Worm (Caenorhabditis elegans) whole organism, young adult: ENCODE results near the gene F47D12.3.

Experiments used
- B0336.3 ChIP-seq: fragments of 200-800 bp; sonication (Bioruptor generic); IDR thresholded peaks from 2 replicates; pipeline ENCODE4 v1.3.6; 2022; ENCODE audit warnings: missing genetic modification characterization, missing compliant biosample characterization
- D2030.7 ChIP-seq: fragments of 200-800 bp; sonication (Bioruptor generic); IDR thresholded peaks from 2 replicates; pipeline ENCODE4 v1.3.6; 2022; ENCODE audit warnings: missing genetic modification reagents, missing genetic modification characterization, missing compliant biosample characterization
- F22D6.2 ChIP-seq: sonication (generic microtip); optimal IDR thresholded peaks from 2 replicates; lab custom pipeline; 2016; ENCODE audit warnings: mild to moderate bottlenecking, missing genetic modification characterization, missing compliant biosample characterization
- F57C9.4 ChIP-seq: sonication (generic microtip); optimal IDR thresholded peaks from 2 replicates; lab custom pipeline; 2017; ENCODE audit warnings: mild to moderate bottlenecking, missing genetic modification characterization, missing compliant biosample characterization
- K12H6.12 ChIP-seq: fragments of 200-800 bp; sonication (Bioruptor generic); optimal IDR thresholded peaks from 2 replicates; lab custom pipeline; 2018; ENCODE audit warnings: mild to moderate bottlenecking, missing genetic modification characterization, missing compliant biosample characterization
- T07F8.4 ChIP-seq: sonication (generic microtip); optimal IDR thresholded peaks from 2 replicates; lab custom pipeline; 2016; ENCODE audit warnings: mild to moderate bottlenecking, missing genetic modification characterization, moderate library complexity, missing compliant biosample characterization
- Y67H2A.10 ChIP-seq: fragments of 200-800 bp; sonication (Bioruptor generic); conservative IDR thresholded peaks from 2 replicates; pipeline ENCODE4 v1.3.6; 2022; ENCODE audit warnings: missing genetic modification reagents, missing genetic modification characterization, missing compliant biosample characterization
- Y79H2A.3 ChIP-seq: fragments of 200-800 bp; sonication (Bioruptor generic); conservative IDR thresholded peaks from 2 replicates; pipeline ENCODE4 v1.3.6; 2022; ENCODE audit warnings: missing genetic modification reagents, missing genetic modification characterization, missing compliant biosample characterization
- Y95B8A.8 ChIP-seq: fragments of 200-800 bp; sonication (Bioruptor generic); IDR thresholded peaks from 2 replicates; pipeline ENCODE4 v1.3.6; 2022; ENCODE audit warnings: missing genetic modification reagents, missing genetic modification characterization, missing compliant biosample characterization
- aptf-3 ChIP-seq: fragments of 200-800 bp; sonication (Bioruptor generic); IDR thresholded peaks from 2 replicates; pipeline ENCODE4 v1.3.6; 2022; ENCODE audit warnings: missing genetic modification characterization, missing compliant biosample characterization
- attf-3 ChIP-seq: fragments of 200-800 bp; sonication (Bioruptor generic); conservative IDR thresholded peaks from 2 replicates; pipeline ENCODE4 v1.3.6; 2022; ENCODE audit warnings: missing genetic modification reagents, missing genetic modification characterization, missing compliant biosample characterization
- attf-6 ChIP-seq: fragments of 200-800 bp; sonication (Bioruptor generic); IDR thresholded peaks from 2 replicates; pipeline ENCODE4 v1.3.6; 2022; ENCODE audit warnings: missing genetic modification reagents, missing genetic modification characterization, missing compliant biosample characterization
- cebp-1 ChIP-seq, 2 experiments: fragments of 200-800 bp in 1 of 2; sonication (Bioruptor generic) in 1 of 2; sonication (generic microtip) in 1 of 2; IDR thresholded peaks in 1 of 2; optimal IDR thresholded peaks in 1 of 2; 2 replicates each; pipeline versions ENCODE4 v1.3.6 to Lab custom; 2017 to 2022; ENCODE audit warnings: missing compliant biosample characterization in 2 of 2, missing genetic modification characterization in 2 of 2, mild to moderate bottlenecking in 1 of 2, missing genetic modification reagents in 1 of 2, moderate library complexity in 1 of 2
- ceh-40 ChIP-seq: fragments of 200-800 bp; sonication (Bioruptor generic); IDR thresholded peaks from 2 replicates; pipeline ENCODE4 v1.3.6; 2022; ENCODE audit warnings: missing genetic modification characterization, missing compliant biosample characterization
- ceh-91 ChIP-seq: fragments of 200-800 bp; sonication (Bioruptor generic); IDR thresholded peaks from 2 replicates; pipeline ENCODE4 v1.3.6; 2022; ENCODE audit warnings: missing genetic modification reagents, missing genetic modification characterization, missing compliant biosample characterization
- ekl-4 ChIP-seq: fragments of 200-800 bp; sonication (Bioruptor generic); IDR thresholded peaks from 2 replicates; pipeline ENCODE4 v1.3.6; 2022; ENCODE audit warnings: missing genetic modification reagents, missing genetic modification characterization, missing compliant biosample characterization
- ets-4 ChIP-seq: fragments of 200-800 bp; sonication (Bioruptor generic); optimal IDR thresholded peaks from 2 replicates; lab custom pipeline; 2018; ENCODE audit warnings: mild to moderate bottlenecking, missing genetic modification characterization, missing compliant biosample characterization
- him-1 ChIP-seq: sonication (generic microtip); optimal IDR thresholded peaks from 2 replicates; lab custom pipeline; 2016; ENCODE audit warnings: missing genotype, missing genetic modification reagents, missing genetic modification characterization, missing compliant biosample characterization
- hlh-12 ChIP-seq: sonication (generic microtip); optimal IDR thresholded peaks from 2 replicates; lab custom pipeline; 2016; ENCODE audit warnings: missing genetic modification characterization, missing compliant biosample characterization
- hrde-1 ChIP-seq: sonication (generic microtip); optimal IDR thresholded peaks from 2 replicates; lab custom pipeline; 2016; ENCODE audit warnings: missing genetic modification characterization, mild to moderate bottlenecking, missing compliant biosample characterization, moderate library complexity, missing genotype, missing genetic modification reagents, borderline replicate concordance
- lag-1 ChIP-seq: fragments of 200-800 bp; sonication (Bioruptor generic); IDR thresholded peaks from 2 replicates; pipeline ENCODE4 v1.3.6; 2022; ENCODE audit warnings: missing genetic modification reagents, missing genetic modification characterization, missing compliant biosample characterization
- let-607 ChIP-seq, 2 experiments: fragments of 200-800 bp in 1 of 2; sonication (Bioruptor generic) in 1 of 2; sonication (generic microtip) in 1 of 2; optimal IDR thresholded peaks; 2 replicates each; lab custom pipeline; 2016 to 2018; ENCODE audit warnings: mild to moderate bottlenecking in 2 of 2, missing compliant biosample characterization in 2 of 2, missing genetic modification characterization in 2 of 2, moderate library complexity in 2 of 2, missing genotype in 1 of 2
- lin-26 ChIP-seq: fragments of 200-800 bp; sonication (Bioruptor generic); IDR thresholded peaks from 2 replicates; pipeline ENCODE4 v1.3.6; 2022; ENCODE audit warnings: missing genetic modification reagents, missing genetic modification characterization, missing compliant biosample characterization
- lsy-27 ChIP-seq: sonication (generic microtip); optimal IDR thresholded peaks from 2 replicates; lab custom pipeline; 2017; ENCODE audit warnings: missing genetic modification characterization, mild to moderate bottlenecking, missing compliant biosample characterization, antibody characterized with exemption, missing genotype, borderline replicate concordance; ENCODE audit not compliant: insufficient read depth
- madf-8 ChIP-seq: fragments of 200-800 bp; sonication (Bioruptor generic); conservative IDR thresholded peaks from 2 replicates; pipeline ENCODE4 v1.3.6; 2022; ENCODE audit warnings: missing genetic modification reagents, missing genetic modification characterization, missing compliant biosample characterization
- mel-28 ChIP-seq: sonication (generic microtip); optimal IDR thresholded peaks from 2 replicates; lab custom pipeline; 2016; ENCODE audit warnings: borderline replicate concordance, mild to moderate bottlenecking, missing genetic modification characterization, missing compliant biosample characterization
- pbrm-1 ChIP-seq: fragments of 200-800 bp; sonication (Bioruptor generic); IDR thresholded peaks from 2 replicates; pipeline ENCODE4 v1.3.6; 2022; ENCODE audit warnings: missing genetic modification reagents, missing genetic modification characterization, missing compliant biosample characterization
- rcor-1 ChIP-seq: fragments of 200-800 bp; sonication (Bioruptor generic); IDR thresholded peaks from 2 replicates; pipeline ENCODE4 v1.3.6; 2022; ENCODE audit warnings: missing genetic modification reagents, missing genetic modification characterization, missing compliant biosample characterization
- snpc-1.1 ChIP-seq: sonication (generic microtip); optimal IDR thresholded peaks from 2 replicates; lab custom pipeline; 2017; ENCODE audit warnings: missing genetic modification characterization, mild to moderate bottlenecking, missing compliant biosample characterization, antibody characterized with exemption, moderate library complexity, missing genotype, missing genetic modification reagents; ENCODE audit not compliant: insufficient read depth
- snpc-4 ChIP-seq, 5 experiments: fragments of 150-350 bp in 1 of 5; sonication (generic microtip) in 4 of 5; optimal IDR thresholded peaks; 2 replicates each; lab custom pipeline; 2014 to 2018; ENCODE audit warnings: missing genetic modification characterization in 5 of 5, missing biosample characterization in 3 of 5, antibody characterized with exemption in 2 of 5, mild to moderate bottlenecking in 2 of 5, missing compliant biosample characterization in 2 of 5, missing genotype in 2 of 5, moderate library complexity in 2 of 5, missing genetic modification reagents in 1 of 5
- unc-62 ChIP-seq: fragments of 150-350 bp; optimal IDR thresholded peaks from 2 replicates; lab custom pipeline; 2014; ENCODE audit warnings: missing biosample characterization, missing genetic modification reagents, missing genetic modification characterization
- zim-3 ChIP-seq: sonication (generic microtip); optimal IDR thresholded peaks from 2 replicates; lab custom pipeline; 2017; ENCODE audit warnings: mild to moderate bottlenecking, missing genetic modification characterization, moderate library complexity, missing compliant biosample characterization
- ztf-25 ChIP-seq: fragments of 200-800 bp; sonication (Bioruptor generic); IDR thresholded peaks from 2 replicates; pipeline ENCODE4 v1.3.6; 2022; ENCODE audit warnings: missing genetic modification reagents, missing genetic modification characterization, missing compliant biosample characterization
- ztf-26 ChIP-seq: sonication (generic microtip); optimal IDR thresholded peaks from 2 replicates; lab custom pipeline; 2017; ENCODE audit warnings: missing genetic modification characterization, missing compliant biosample characterization
- ztf-28 ChIP-seq: fragments of 200-800 bp; sonication (Bioruptor generic); IDR thresholded peaks from 2 replicates; pipeline ENCODE4 v1.3.6; 2022; ENCODE audit warnings: missing genetic modification reagents, missing genetic modification characterization, missing compliant biosample characterization
- ztf-3 ChIP-seq: fragments of 200-800 bp; sonication (Bioruptor generic); optimal IDR thresholded peaks from 2 replicates; lab custom pipeline; 2018; ENCODE audit warnings: mild to moderate bottlenecking, missing genetic modification characterization, missing compliant biosample characterization

The F47D12.3 gene

DNA sequence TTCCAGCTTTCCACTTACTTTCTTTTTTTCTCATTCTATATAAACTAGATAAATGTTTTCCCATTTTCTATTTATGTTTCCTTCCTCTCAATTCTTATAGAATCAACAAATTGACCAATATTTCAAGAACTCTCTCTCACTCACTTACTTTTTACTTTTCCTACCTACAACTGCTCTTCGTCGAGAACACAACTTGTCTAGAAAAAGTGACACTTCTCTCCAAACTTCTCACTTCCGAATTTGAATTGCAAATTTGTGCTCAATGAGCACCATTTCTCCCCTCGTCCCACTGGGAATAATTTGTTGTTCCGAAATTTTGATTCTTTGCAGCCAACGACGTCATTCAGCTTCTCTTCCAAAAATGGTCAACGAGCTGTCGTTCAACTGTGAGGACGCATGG, at the start of gene F47D12.3:
Gene F47D12.3 (plus strand): TSS at position 331 of the 400 bp plus-strand sequence.
- TF ChIP-seq F22D6.2 (tag; lab: Kevin White, UChicago) (no peak), pbrm-1 (GFP tag; lab: Robert Waterston, UW) (no peak), B0336.3 (no peak), aptf-3 (GFP tag; lab: Robert Waterston, UW) (no peak), ztf-26 (tag; lab: Kevin White, UChicago) (no peak), cebp-1 (GFP tag; IDR thresholded peaks at IDR 0.05; lab: Robert Waterston, UW) (no peak), cebp-1 (tag; optimal IDR thresholded peaks at IDR 0.05; lab: Kevin White, UChicago) (no peak), lsy-27 (tag; lab: Kevin White, UChicago) (no peak), ztf-28 (no peak), attf-6 (GFP tag; lab: Robert Waterston, UW) (no peak), lin-26 (GFP tag; lab: Robert Waterston, UW) (no peak)

DNA sequence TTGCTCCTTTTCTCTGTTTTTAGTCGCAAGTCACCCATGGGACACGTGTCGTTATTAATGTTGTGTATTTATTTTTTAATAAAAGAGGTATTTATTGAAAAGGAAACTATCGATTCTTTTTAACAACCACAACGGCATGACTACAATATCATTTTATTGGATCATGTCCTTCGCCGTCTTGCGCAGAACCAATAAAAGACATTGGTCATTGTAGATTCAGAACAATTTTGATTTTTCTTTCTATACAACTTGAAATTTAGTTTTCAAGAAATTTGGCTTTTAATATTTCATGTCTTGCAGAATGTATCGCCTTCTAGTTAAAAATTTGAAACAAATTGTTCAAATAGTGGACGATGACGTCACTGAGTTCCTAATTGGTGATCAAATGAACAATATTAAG, 46.8 kb upstream of the F47D12.3 start, which contains the start of gene amdh-1:
Gene amdh-1 (plus strand): TSS at position 301 of the 400 bp plus-strand sequence.
- no peak for TF ChIP-seq ceh-40 (GFP tag; lab: Robert Waterston, UW)
- TF ChIP-seq ztf-3 (GFP tag; lab: Kevin White, UChicago) = no peak
- no peak for TF ChIP-seq madf-8
- no peak for TF ChIP-seq ets-4
- no peak for TF ChIP-seq T07F8.4 (tag; lab: Kevin White, UChicago)
- TF ChIP-seq D2030.7 (GFP tag; lab: Robert Waterston, UW) = no peak
- no peak for TF ChIP-seq lsy-27 (tag; lab: Kevin White, UChicago)
- TF ChIP-seq lag-1 (GFP tag; lab: Robert Waterston, UW) = no peak
- no peak for TF ChIP-seq ztf-25 (GFP tag; lab: Robert Waterston, UW)

DNA sequence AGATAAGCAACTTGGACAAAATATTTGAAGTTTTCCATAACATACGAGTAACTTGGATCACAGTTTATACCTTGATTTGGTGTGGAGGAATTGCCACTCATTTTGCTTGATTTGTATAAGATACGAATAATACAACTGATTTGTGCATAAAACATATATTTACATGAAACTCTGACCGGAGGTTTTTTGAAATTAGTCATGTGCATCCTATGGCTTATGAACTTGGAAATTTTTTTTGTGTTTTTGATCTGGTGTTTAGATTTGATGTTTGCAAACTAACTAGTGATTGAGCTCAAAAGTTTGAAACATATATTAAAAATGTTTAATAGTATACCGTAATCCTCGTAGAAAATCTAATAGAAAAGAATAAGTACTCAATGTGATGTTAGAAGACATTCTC, 43.5 kb upstream of the F47D12.3 start, which contains the start of gene srg-8:
Gene srg-8 (minus strand): TSS at position 101 of the 400 bp plus-strand sequence.
- no peak for TF ChIP-seq lag-1 (GFP tag; lab: Robert Waterston, UW)
- TF ChIP-seq snpc-4 (GFP tag; optimal IDR thresholded peaks at IDR 0.05; lab: Kevin White, UChicago) = no peak
- no peak for TF ChIP-seq snpc-4 (tag; optimal IDR thresholded peaks at IDR 0.05; lab: Kevin White, UChicago)
- TF ChIP-seq ceh-40 (GFP tag; lab: Robert Waterston, UW) = no peak

DNA sequence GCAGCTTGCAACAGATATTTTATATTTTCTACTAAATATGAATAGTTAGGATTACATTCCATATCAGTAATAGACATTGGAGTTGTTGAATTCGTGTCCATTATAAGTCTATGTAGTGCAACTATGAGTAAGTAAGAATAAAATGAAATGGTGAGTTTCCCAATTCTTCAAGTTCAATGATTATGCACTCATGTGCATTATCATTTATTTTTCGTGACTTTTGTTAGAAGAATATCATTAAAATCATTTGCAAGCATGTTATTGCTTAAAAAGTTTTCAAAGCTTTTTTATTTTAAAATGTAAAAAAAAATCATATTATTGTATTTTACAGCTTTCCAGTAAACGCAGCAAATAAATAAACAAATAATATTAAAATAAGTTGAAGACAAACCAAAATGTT, 41.6 kb upstream of the F47D12.3 start, which contains the start of gene srg-9:
Gene srg-9 (minus strand): TSS at position 101 of the 400 bp plus-strand sequence.
- TF ChIP-seq F57C9.4 (tag; lab: Kevin White, UChicago) = no peak
- no peak for TF ChIP-seq unc-62 (GFP tag; lab: Kevin White, UChicago)
- TF ChIP-seq Y67H2A.10 = no peak
- no peak for TF ChIP-seq ceh-91 (GFP tag; lab: Robert Waterston, UW)
- no peak for TF ChIP-seq ekl-4
- TF ChIP-seq hrde-1 (tag; lab: Kevin White, UChicago) = no peak
- no peak for TF ChIP-seq let-607 (tag; optimal IDR thresholded peaks at IDR 0.05; lab: Kevin White, UChicago)
- no peak for TF ChIP-seq hlh-12 (tag; lab: Kevin White, UChicago)
- TF ChIP-seq Y79H2A.3 (GFP tag; lab: Robert Waterston, UW) = no peak
- TF ChIP-seq snpc-1.1 (tag; lab: Kevin White, UChicago) = no peak
- no peak for TF ChIP-seq him-1
- TF ChIP-seq attf-3 (GFP tag; lab: Robert Waterston, UW) = no peak
- no peak for TF ChIP-seq madf-8
- TF ChIP-seq K12H6.12 (tag; lab: Kevin White, UChicago) = no peak
- no peak for TF ChIP-seq D2030.7 (GFP tag; lab: Robert Waterston, UW)
- TF ChIP-seq rcor-1 (GFP tag; lab: Robert Waterston, UW) = no peak
- no peak for TF ChIP-seq mel-28
- no peak for TF ChIP-seq zim-3 (tag; lab: Kevin White, UChicago)
- no peak for TF ChIP-seq Y95B8A.8 (GFP tag; lab: Robert Waterston, UW)
